Fruit fly (Drosophila melanogaster): Measurements from ENCODE around the gene AnxB11.

Gene AnxB11

DNA sequence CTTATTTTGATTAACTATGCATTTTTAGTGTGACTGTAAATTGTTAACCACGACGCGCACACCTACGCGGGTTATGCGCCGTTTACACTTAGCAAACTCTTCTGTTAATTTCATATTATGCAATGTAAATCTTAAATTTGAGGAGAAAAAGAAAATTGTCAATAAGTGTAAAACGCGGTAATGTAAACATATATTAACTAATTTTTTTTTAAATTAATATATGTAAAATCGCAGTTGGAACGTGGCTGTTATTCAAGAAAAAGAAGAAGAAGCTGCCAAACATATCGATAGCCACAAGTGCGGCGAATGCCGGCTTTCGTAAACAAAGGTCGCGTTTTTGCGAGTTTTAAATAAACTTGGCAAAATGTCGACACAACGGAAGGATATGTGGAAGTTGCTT is 30.7 kb downstream of the AnxB11 start, which contains the start of the genes TH1 and mei-41 (continued):
- TF ChIP-seq Xrp1 (GFP tag; IDR thresholded peaks at IDR 0.05), result peak; percentile 96
- peak; percentile 89 for TF ChIP-seq CG10267 (tag; optimal IDR thresholded peaks at IDR 0.05)
- peak in 1 of 2 experiments; percentile 48 for TF ChIP-seq insv (GFP tag; optimal IDR thresholded peaks at IDR 0.05)
- TF ChIP-seq CG11504 (tag; optimal IDR thresholded peaks at IDR 0.05), result no peak
- peak; percentile 89 for TF ChIP-seq CG17359 (tag; optimal IDR thresholded peaks at IDR 0.05)
- TF ChIP-seq nerfin-1 (tag; optimal IDR thresholded peaks at IDR 0.05), result peak; percentile 87
- TF ChIP-seq btn (GFP tag; optimal IDR thresholded peaks at IDR 0.05), result no peak
- TF ChIP-seq tll (GFP tag; optimal IDR thresholded peaks at IDR 0.05), result peak in 1 of 2 experiments; percentile 56
- TF ChIP-seq pita (GFP tag; optimal IDR thresholded peaks at IDR 0.05), result no peak
- peak; percentile 88 for TF ChIP-seq Oli (tag; optimal IDR thresholded peaks at IDR 0.05)
- TF ChIP-seq Abd-B (GFP tag; optimal IDR thresholded peaks at IDR 0.05), result peak; percentile 95
- TF ChIP-seq CG1647 (GFP tag; optimal IDR thresholded peaks at IDR 0.05), result peak; percentile 23
- peak; percentile 41; the same call in 1 of the 2 replicates for TF ChIP-seq crol (GFP tag; IDR thresholded peaks at IDR 0.05)
- 0 out of 3 replicates have a peak, but pooled peaks have one; percentile 21 for TF ChIP-seq CG14860 (GFP tag; IDR thresholded peaks at IDR 0.05; ENCODE audit: partially characterized antibody)
- TF ChIP-seq CG18476 (GFP tag; optimal IDR thresholded peaks at IDR 0.05), result peak; percentile 61
- no peak for TF ChIP-seq CG8478 (optimal IDR thresholded peaks at IDR 0.05)
- no peak for TF ChIP-seq br (optimal IDR thresholded peaks at IDR 0.05)
- TF ChIP-seq CG9727 (GFP tag; optimal IDR thresholded peaks at IDR 0.05), result peak; percentile 91
- TF ChIP-seq Poxn (GFP tag; IDR thresholded peaks at IDR 0.05), result peak; percentile 56; the same call in 1 of the 2 replicates
- TF ChIP-seq Chrac-16 (GFP tag; optimal IDR thresholded peaks at IDR 0.05), result peak; percentile 88
- TF ChIP-seq CG8944 (GFP tag; optimal IDR thresholded peaks at IDR 0.05), result peak; percentile 7
- peak; percentile 88 for TF ChIP-seq Hr3 (GFP tag; optimal IDR thresholded peaks at IDR 0.05)
- peak; percentile 93 for TF ChIP-seq dmrt99B (tag; optimal IDR thresholded peaks at IDR 0.05)
- 0 out of 4 replicates have a peak, but pooled peaks have one; percentile 13 for TF ChIP-seq chinmo (GFP tag; IDR thresholded peaks at IDR 0.05; ENCODE audit: partially characterized antibody)
- TF ChIP-seq scrt (GFP tag; optimal IDR thresholded peaks at IDR 0.05), result no peak
- peak; percentile 93 for TF ChIP-seq wor (GFP tag; IDR thresholded peaks at IDR 0.05)
- TF ChIP-seq Mrtf (GFP tag; IDR thresholded peaks at IDR 0.05), result peak; percentile 93
- TF ChIP-seq Hand (GFP tag; optimal IDR thresholded peaks at IDR 0.05), result peak; percentile 14
- no peak for TF ChIP-seq cad (GFP tag; optimal IDR thresholded peaks at IDR 0.05)
- TF ChIP-seq cg (GFP tag; optimal IDR thresholded peaks at IDR 0.05), result no peak
- TF ChIP-seq grn (GFP tag; optimal IDR thresholded peaks at IDR 0.05), result no peak
- TF ChIP-seq CG6254 (GFP tag; optimal IDR thresholded peaks at IDR 0.05), result no peak
- TF ChIP-seq nmo (GFP tag; optimal IDR thresholded peaks at IDR 0.05), result peak; percentile 96
- no peak for TF ChIP-seq sna (GFP tag; IDR thresholded peaks at IDR 0.05; ENCODE audit: partially characterized antibody)
- TF ChIP-seq rib (GFP tag; IDR thresholded peaks at IDR 0.05), result peak; percentile 89
- no peak for TF ChIP-seq CG1832 (GFP tag; optimal IDR thresholded peaks at IDR 0.05)
- peak; percentile 96 for TF ChIP-seq CG7839 (tag; optimal IDR thresholded peaks at IDR 0.05)
- peak; percentile 43; the same call in 1 of the 2 replicates for TF ChIP-seq Bgb (GFP tag; IDR thresholded peaks at IDR 0.05; ENCODE audit: partially characterized antibody)
- peak; percentile 55 for TF ChIP-seq CG8359 (GFP tag; optimal IDR thresholded peaks at IDR 0.05; ENCODE audit: borderline replicate concordance)
- peak; percentile 58 for TF ChIP-seq kah (GFP tag; optimal IDR thresholded peaks at IDR 0.05)
- peak; percentile 93 for TF ChIP-seq Sox102F (GFP tag; optimal IDR thresholded peaks at IDR 0.05)
- no peak for TF ChIP-seq en (GFP tag; optimal IDR thresholded peaks at IDR 0.05)
- TF ChIP-seq CG13624 (GFP tag; optimal IDR thresholded peaks at IDR 0.05), result no peak
- TF ChIP-seq ttk (GFP tag; IDR thresholded peaks at IDR 0.05), result peak; percentile 96
- no peak for TF ChIP-seq CG42726 (GFP tag; IDR thresholded peaks at IDR 0.05; ENCODE audit: partially characterized antibody)
- TF ChIP-seq H2.0 (GFP tag; IDR thresholded peaks at IDR 0.05), result peak; percentile 94
- TF ChIP-seq CG43689 (GFP tag; IDR thresholded peaks at IDR 0.05), result peak; percentile 78
- TF ChIP-seq Aef1 (GFP tag; IDR thresholded peaks at IDR 0.05), result peak; percentile 96
- TF ChIP-seq BtbVII (GFP tag; optimal IDR thresholded peaks at IDR 0.05), result no peak
- TF ChIP-seq sqz (GFP tag; optimal IDR thresholded peaks at IDR 0.05), result no peak

All from whole organism, embryonic.